Worm (Caenorhabditis elegans): Measurements from ENCODE around the gene R08C7.12.

DNA sequence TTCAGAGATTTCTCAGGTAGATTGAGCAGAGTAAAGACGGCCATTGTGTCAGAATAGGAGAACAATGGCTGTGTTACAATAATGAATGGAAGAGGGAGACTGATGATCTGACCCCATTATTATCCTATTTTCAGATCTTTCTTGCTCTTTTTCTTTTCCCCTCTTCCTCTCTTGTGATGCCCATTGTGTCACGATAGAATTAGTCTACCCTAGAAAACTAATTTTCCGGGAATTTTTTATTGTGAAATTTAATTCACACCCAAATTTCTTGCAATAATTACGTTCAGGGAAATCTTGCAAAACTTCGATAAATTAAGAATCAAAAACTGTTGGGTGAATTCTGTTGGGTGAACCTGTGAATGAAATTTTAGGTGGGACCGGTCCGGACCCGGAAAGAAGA is 8.5 kb upstream of the R08C7.12 start, which contains the start of gene fbxb-75:
- no peak for TF ChIP-seq dao-5 (tag; optimal IDR thresholded peaks at IDR 0.05)
- no peak for TF ChIP-seq him-1 (tag; optimal IDR thresholded peaks at IDR 0.05)
- no peak for TF ChIP-seq W03F9.2 (tag; optimal IDR thresholded peaks at IDR 0.05)
